Worm (Caenorhabditis elegans): ENCODE measurements around the gene twk-43.

DNA sequence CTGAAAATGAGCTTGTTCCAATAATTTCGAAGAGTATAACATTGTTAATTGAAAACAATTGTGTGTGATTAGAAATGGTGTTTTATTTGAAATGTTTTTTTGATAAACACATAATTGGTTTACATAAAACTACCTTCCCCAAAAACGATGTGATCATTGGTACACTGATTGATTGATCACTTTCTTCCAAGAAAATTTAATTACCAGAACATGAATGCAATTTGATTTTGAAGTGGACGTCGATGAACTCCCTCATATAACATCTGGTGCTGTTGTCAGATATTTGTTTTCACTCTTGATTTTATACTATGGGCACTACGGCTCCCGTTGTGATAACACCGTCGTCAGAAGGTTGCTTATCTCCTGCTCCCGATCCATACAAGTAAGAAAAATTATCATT lies 25.4 kb upstream of the twk-43 start, which contains the start of gene srh-15:
- TF ChIP-seq unc-62 (GFP tag; optimal IDR thresholded peaks at IDR 0.05): no peak
- TF ChIP-seq mcd-1 (GFP tag; IDR thresholded peaks at IDR 0.05): no peak
- TF ChIP-seq dpl-1 (GFP tag; optimal IDR thresholded peaks at IDR 0.05): no peak
- no peak for TF ChIP-seq Y67H2A.10 (GFP tag; conservative IDR thresholded peaks at IDR 0.05)
- TF ChIP-seq let-526 (GFP tag; IDR thresholded peaks at IDR 0.05): no peak
- no peak for TF ChIP-seq atf-7 (tag; optimal IDR thresholded peaks at IDR 0.05)

Measured in whole organism, young adult.